Fruit fly (Drosophila melanogaster) whole organism, pupa: ENCODE results near the gene cad.

Source experiments
- CG10348 ChIP-seq: fragments of 200-800 bp; sonication (Bioruptor generic); IDR thresholded peaks from 2 replicates; pipeline ENCODE4 v1.3.6; 2022; ENCODE audit warnings: missing biosample characterization, missing genetic modification characterization
- CG12605 ChIP-seq: fragments of 200-800 bp; sonication (Bioruptor generic); IDR thresholded peaks from 2 replicates; pipeline ENCODE4 v1.3.6; 2022; ENCODE audit warnings: missing biosample characterization, missing genetic modification characterization
- CG13204 ChIP-seq: fragments of 200-800 bp; sonication (Bioruptor generic); optimal IDR thresholded peaks from 2 replicates; lab custom pipeline; 2018; ENCODE audit warnings: missing biosample characterization, mild to moderate bottlenecking, missing genetic modification characterization, moderate library complexity
- CG14655 ChIP-seq: fragments of 200-800 bp; sonication (Bioruptor generic); optimal IDR thresholded peaks from 3 replicates; lab custom pipeline; 2017; ENCODE audit warnings: mild to moderate bottlenecking, missing biosample characterization, missing genetic modification reagents, missing genetic modification characterization
- CG15710 ChIP-seq: fragments of 200-800 bp; sonication (Bioruptor generic); optimal IDR thresholded peaks from 2 replicates; lab custom pipeline; 2018; ENCODE audit warnings: missing biosample characterization, mild to moderate bottlenecking, missing genetic modification characterization, moderate library complexity
- CG17806 ChIP-seq: fragments of 200-800 bp; sonication (Bioruptor generic); optimal IDR thresholded peaks from 2 replicates; lab custom pipeline; 2018; ENCODE audit warnings: missing biosample characterization, mild to moderate bottlenecking, missing genetic modification characterization, moderate library complexity
- CG32121 ChIP-seq: fragments of 200-800 bp; sonication (Bioruptor generic); IDR thresholded peaks from 2 replicates; pipeline ENCODE4 v1.3.6; 2022; ENCODE audit warnings: missing biosample characterization, missing genetic modification characterization
- CG34367 ChIP-seq: fragments of 200-800 bp; sonication (Bioruptor generic); optimal IDR thresholded peaks from 2 replicates; lab custom pipeline; 2018; ENCODE audit warnings: missing biosample characterization, mild to moderate bottlenecking, missing genetic modification characterization
- CG4496 ChIP-seq: fragments of 200-800 bp; sonication (Bioruptor generic); IDR thresholded peaks from 3 replicates; pipeline ENCODE4 v1.3.6; 2022; ENCODE audit warnings: missing biosample characterization, missing genetic modification characterization
- CG8159 ChIP-seq: fragments of 200-800 bp; sonication (Bioruptor generic); optimal IDR thresholded peaks from 3 replicates; lab custom pipeline; 2018; ENCODE audit warnings: missing biosample characterization, mild to moderate bottlenecking, missing genetic modification characterization, moderate library complexity
- CG8301 ChIP-seq: fragments of 200-800 bp; sonication (Bioruptor generic); optimal IDR thresholded peaks from 2 replicates; lab custom pipeline; 2018; ENCODE audit warnings: missing biosample characterization, mild to moderate bottlenecking, missing genetic modification characterization
- CG9948 ChIP-seq: fragments of 200-800 bp; sonication (Bioruptor generic); optimal IDR thresholded peaks from 2 replicates; lab custom pipeline; 2018; ENCODE audit warnings: missing biosample characterization, mild to moderate bottlenecking, missing genetic modification characterization, moderate library complexity
- D1 ChIP-seq: fragments of 200-800 bp; sonication (Bioruptor generic); optimal IDR thresholded peaks from 2 replicates; lab custom pipeline; 2018; ENCODE audit warnings: missing biosample characterization, mild to moderate bottlenecking, missing genetic modification characterization, moderate library complexity
- EcR ChIP-seq: fragments of 200-800 bp; sonication (Bioruptor generic); optimal IDR thresholded peaks from 3 replicates; lab custom pipeline; 2019; ENCODE audit warnings: missing biosample characterization, missing genetic modification characterization, mild to moderate bottlenecking, moderate library complexity, missing genetic modification reagents
- Ets98B ChIP-seq: fragments of 200-800 bp; sonication (Bioruptor generic); IDR thresholded peaks from 2 replicates; pipeline ENCODE4 v1.3.6; 2022; ENCODE audit warnings: missing biosample characterization, missing genetic modification characterization
- Pif1A ChIP-seq: fragments of 200-800 bp; sonication (Bioruptor generic); optimal IDR thresholded peaks from 3 replicates; lab custom pipeline; 2016; ENCODE audit warnings: missing biosample characterization, missing genetic modification characterization
- Pif1B ChIP-seq: fragments of 200-800 bp; sonication (Bioruptor generic); optimal IDR thresholded peaks from 3 replicates; lab custom pipeline; 2016; ENCODE audit warnings: missing biosample characterization, missing genetic modification characterization
- Snoo ChIP-seq: fragments of 200-800 bp; sonication (Bioruptor generic); optimal IDR thresholded peaks from 3 replicates; lab custom pipeline; 2017; ENCODE audit warnings: missing biosample characterization, mild to moderate bottlenecking, missing genetic modification characterization, inconsistent platforms
- fd96Ca ChIP-seq: fragments of 200-800 bp; sonication (Bioruptor generic); IDR thresholded peaks from 3 replicates; pipeline ENCODE4 v1.3.6; 2022; ENCODE audit warnings: missing biosample characterization, missing genetic modification characterization
- gl ChIP-seq: fragments of 200-800 bp; sonication (Bioruptor generic); optimal IDR thresholded peaks from 2 replicates; lab custom pipeline; 2018; ENCODE audit warnings: missing biosample characterization, mild to moderate bottlenecking, missing genetic modification characterization
- rn ChIP-seq: fragments of 200-800 bp; sonication (Bioruptor generic); IDR thresholded peaks from 2 replicates; pipeline ENCODE4 v1.3.6; 2022; ENCODE audit warnings: missing biosample characterization, missing genetic modification characterization

Gene cad

DNA sequence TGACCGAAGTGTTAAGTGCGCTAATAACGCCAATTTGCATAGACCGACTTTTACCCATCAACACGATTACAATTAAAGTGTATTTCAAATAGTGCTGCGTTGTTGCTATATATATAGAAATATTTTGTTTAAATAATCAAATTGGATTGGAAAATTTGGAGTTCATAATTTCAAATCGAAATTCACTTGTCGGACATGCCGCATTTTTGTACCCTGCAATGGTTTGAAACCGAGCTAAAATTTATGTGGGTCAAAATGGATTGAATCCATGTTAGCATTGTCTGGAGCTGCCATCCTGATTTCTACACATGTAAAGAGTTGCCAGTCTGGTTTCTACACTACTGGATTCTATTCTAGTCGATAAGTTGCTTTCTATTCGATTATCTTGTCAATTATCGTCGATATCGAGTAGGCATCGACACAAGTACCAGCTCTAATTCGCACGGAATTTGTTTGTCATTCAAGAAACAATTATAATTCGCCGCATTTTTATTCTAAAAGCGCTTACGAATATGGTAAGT is 16.8 kb downstream of the cad start, which contains the start of gene Pomp:
TSS of gene Pomp (plus strand) at position 386 of the 521 bp plus-strand sequence.
- TF ChIP-seq EcR (no peak), Pif1A (GFP tag; lab: Kevin White, UChicago) (peak; percentile 78), gl (tag; lab: Kevin White, UChicago) (peak; percentile 11), Snoo (peak; percentile 71), CG8301 (tag; lab: Kevin White, UChicago) (peak; percentile 74), Ets98B (peak; percentile 87), CG14655 (GFP tag; lab: Kevin White, UChicago) (no peak), CG9948 (tag; lab: Kevin White, UChicago) (peak; percentile 60), CG8159 (tag; lab: Kevin White, UChicago) (peak; percentile 71), CG13204 (GFP tag; lab: Kevin White, UChicago) (no peak), CG34367 (tag; lab: Kevin White, UChicago) (peak; percentile 30), fd96Ca (GFP tag; lab: Robert Waterston, UW) (peak; percentile 79), CG15710 (tag; lab: Kevin White, UChicago) (peak; percentile 26), CG10348 (no peak), CG12605 (GFP tag; lab: Robert Waterston, UW) (peak; percentile 79; the same call in 1 of the 2 replicates), CG32121 (peak; percentile 76), D1 (tag; lab: Kevin White, UChicago) (peak; percentile 71), Pif1B (GFP tag; lab: Kevin White, UChicago) (peak; percentile 74), CG4496 (GFP tag; lab: Robert Waterston, UW) (peak; percentile 90), CG17806 (peak; percentile 70), rn (GFP tag; lab: Robert Waterston, UW) (peak; percentile 45; the same call in 1 of the 2 replicates)

dm6 chr2L:20788050-20788449 is 17.5 kb downstream of the cad start:
- TF ChIP-seq rn (GFP tag; lab: Robert Waterston, UW) = 0 out of 2 replicates have a peak, but pooled peaks have one; percentile 9
- no peak for TF ChIP-seq CG34367 (tag; lab: Kevin White, UChicago)
- TF ChIP-seq CG17806 = no peak

DNA sequence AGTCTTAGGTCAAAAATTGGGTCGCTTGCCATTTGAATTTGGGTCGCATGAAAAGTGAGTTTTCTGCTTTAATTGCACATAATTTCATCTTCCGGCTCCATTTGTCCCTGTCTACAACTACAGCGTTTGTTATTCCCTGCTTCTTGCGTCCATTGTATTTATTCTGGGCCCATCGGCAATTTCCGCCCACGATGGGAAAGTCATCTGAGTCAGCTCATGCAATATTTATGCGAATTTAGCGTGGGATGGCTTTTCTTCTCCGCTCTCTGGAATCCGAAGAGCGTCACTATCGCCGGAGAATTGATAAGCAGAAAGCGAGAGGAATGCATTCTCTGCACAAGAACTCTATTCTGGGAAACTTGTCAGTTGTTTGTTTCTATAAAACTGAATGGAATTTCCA is 22.0 kb downstream of the cad start:
- no peak for TF ChIP-seq D1 (tag; lab: Kevin White, UChicago)
- TF ChIP-seq CG32121 = no peak
- no peak for TF ChIP-seq EcR
- no peak for TF ChIP-seq CG9948 (tag; lab: Kevin White, UChicago)
- no peak for TF ChIP-seq CG10348
- TF ChIP-seq CG17806 = no peak
- TF ChIP-seq CG8159 (tag; lab: Kevin White, UChicago) = no peak
- TF ChIP-seq Pif1B (GFP tag; lab: Kevin White, UChicago) = no peak
- no peak for TF ChIP-seq gl (tag; lab: Kevin White, UChicago)
- no peak for TF ChIP-seq Snoo
- no peak for TF ChIP-seq CG14655 (GFP tag; lab: Kevin White, UChicago)
- no peak for TF ChIP-seq CG34367 (tag; lab: Kevin White, UChicago)
- TF ChIP-seq CG13204 (GFP tag; lab: Kevin White, UChicago) = no peak
- TF ChIP-seq Ets98B = no peak
- no peak for TF ChIP-seq CG8301 (tag; lab: Kevin White, UChicago)
- TF ChIP-seq rn (GFP tag; lab: Robert Waterston, UW) = no peak
- no peak for TF ChIP-seq CG4496 (GFP tag; lab: Robert Waterston, UW)
- TF ChIP-seq fd96Ca (GFP tag; lab: Robert Waterston, UW) = no peak

dm6 chr2L:20792988-20793544 is 22.5 kb downstream of the cad start:
- TF ChIP-seq CG9948 (tag; lab: Kevin White, UChicago) = no peak
- no peak for TF ChIP-seq rn (GFP tag; lab: Robert Waterston, UW)
- TF ChIP-seq CG12605 (GFP tag; lab: Robert Waterston, UW) = no peak
- TF ChIP-seq CG8301 (tag; lab: Kevin White, UChicago) = no peak
- no peak for TF ChIP-seq CG15710 (tag; lab: Kevin White, UChicago)

DNA sequence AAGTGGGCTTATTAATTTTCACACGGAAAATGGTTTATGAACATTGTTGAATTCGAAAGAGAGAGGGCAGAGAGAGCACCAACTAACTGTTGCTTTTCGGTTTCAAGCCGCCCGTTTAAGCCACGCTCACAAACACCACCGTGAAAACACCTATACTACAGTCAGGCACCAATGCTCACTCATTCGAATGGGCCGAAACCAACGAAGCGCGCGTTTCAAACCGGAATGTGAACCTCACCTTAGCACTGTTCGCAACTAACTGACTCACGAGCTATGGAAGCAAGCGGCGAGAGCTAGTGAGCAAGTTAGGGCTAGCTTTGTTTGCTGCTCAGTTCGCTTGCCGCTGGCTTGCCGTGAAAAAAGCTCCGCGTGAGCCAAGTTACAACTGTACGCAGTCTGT is 23.4 kb downstream of the cad start:
- TF ChIP-seq CG4496 (GFP tag; lab: Robert Waterston, UW) (peak; percentile 56; the same call in 1 of the 3 replicates), Pif1A (GFP tag; lab: Kevin White, UChicago) (peak; percentile 6), CG17806 (no peak), CG12605 (GFP tag; lab: Robert Waterston, UW) (peak; percentile 35), CG15710 (tag; lab: Kevin White, UChicago) (no peak), Snoo (peak; percentile 36), Ets98B (peak; percentile 56; the same call in 1 of the 2 replicates)

DNA sequence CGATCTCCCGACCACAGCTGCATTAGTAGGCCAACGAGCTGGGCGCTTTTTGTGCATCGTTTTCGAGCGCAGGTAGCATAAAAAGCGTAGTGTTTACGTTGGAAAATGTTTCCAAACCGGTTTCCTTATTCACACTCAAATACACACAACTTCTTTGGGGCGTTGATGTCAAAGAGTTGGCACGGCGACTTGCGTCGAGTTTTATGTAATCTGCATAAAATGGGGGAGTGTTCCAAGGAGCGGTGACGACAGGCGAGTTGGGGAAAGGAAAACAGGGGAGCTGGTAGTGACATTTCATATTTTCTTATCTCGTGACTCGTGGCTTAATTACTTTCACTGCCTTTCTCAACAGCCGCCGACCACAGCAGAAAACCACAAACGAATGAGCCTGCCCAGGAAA is 24.1 kb downstream of the cad start:
- TF ChIP-seq CG34367 (tag; lab: Kevin White, UChicago) (no peak), Ets98B (no peak), CG4496 (GFP tag; lab: Robert Waterston, UW) (peak; percentile 78)

DNA sequence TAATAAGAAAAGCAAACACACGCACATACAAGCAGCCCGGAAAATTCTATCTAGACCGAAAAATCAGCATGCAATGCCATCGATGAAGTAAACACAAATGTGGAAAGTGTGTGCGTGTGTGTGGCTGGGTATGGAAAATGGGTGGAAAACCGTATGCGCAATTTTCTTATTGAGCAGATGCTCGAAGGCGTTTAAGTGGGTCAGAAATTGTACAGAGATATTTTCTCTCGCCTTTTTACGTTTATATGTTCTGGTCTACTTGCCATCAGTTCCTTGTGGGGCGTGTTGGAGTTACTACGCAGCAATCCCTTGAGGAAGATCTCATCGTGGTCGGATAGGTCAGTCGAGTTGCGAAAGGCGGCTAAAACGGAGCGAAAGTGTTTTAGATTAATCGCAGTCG is 25.2 kb downstream of the cad start:
- TF ChIP-seq CG15710 (tag; lab: Kevin White, UChicago) = no peak
